Fruit fly (Drosophila melanogaster) whole organism, larva: ENCODE measurements around the gene CG13455.
A peak's percentile ranks its signal among the peaks of the same experiment; 100 is the strongest.

Experiments
- noc ChIP-seq: fragments of 200-800 bp; sonication (Bioruptor generic); optimal IDR thresholded peaks from 3 replicates; lab custom pipeline; 2019; ENCODE audit warnings: missing biosample characterization, mild to moderate bottlenecking, missing genetic modification characterization, moderate library complexity

The CG13455 gene

dm6 chr3L:15535800-15536225 lies 39.4 kb downstream of the CG13455 start:
- no peak for TF ChIP-seq noc (tag; lab: Kevin White, UChicago)

dm6 chr3L:15536550-15536949 lies 40.2 kb downstream of the CG13455 start:
- no peak for TF ChIP-seq noc (tag; lab: Kevin White, UChicago)

dm6 chr3L:15537916-15538581 lies 41.7 kb downstream of the CG13455 start:
- peak; percentile 80 for TF ChIP-seq noc (tag; lab: Kevin White, UChicago)

- TF ChIP-seq noc (tag; lab: Kevin White, UChicago), result peak; percentile 20
These were observed 42.5 kb downstream of the CG13455 start for dm6 chr3L:15538582-15539490.

dm6 chr3L:15539903-15540409 lies 43.6 kb downstream of the CG13455 start:
- no peak for TF ChIP-seq noc (tag; lab: Kevin White, UChicago)

dm6 chr3L:15540682-15541081 lies 44.3 kb downstream of the CG13455 start:
- TF ChIP-seq noc (tag; lab: Kevin White, UChicago), result no peak

- TF ChIP-seq noc (tag; lab: Kevin White, UChicago), result no peak
These were observed 44.9 kb downstream of the CG13455 start for dm6 chr3L:15541281-15541680.

dm6 chr3L:15543049-15543448 lies 46.7 kb downstream of the CG13455 start:
- TF ChIP-seq noc (tag; lab: Kevin White, UChicago), result no peak

dm6 chr3L:15543467-15543866 lies 47.1 kb downstream of the CG13455 start:
- TF ChIP-seq noc (tag; lab: Kevin White, UChicago), result no peak

- no peak for TF ChIP-seq noc (tag; lab: Kevin White, UChicago)
These were observed 48.4 kb downstream of the CG13455 start for dm6 chr3L:15544455-15545415.

dm6 chr3L:15547187-15547790 lies 50.9 kb downstream of the CG13455 start:
- no peak for TF ChIP-seq noc (tag; lab: Kevin White, UChicago)
